Fruit fly (Drosophila melanogaster): ENCODE results near the gene Tsen54.

dm6 chr3L:12223635-12224016, 17.8 kb upstream of the Tsen54 start:
- no peak for TF ChIP-seq CG4496 (GFP tag; IDR thresholded peaks at IDR 0.05)
- no peak for TF ChIP-seq CG17806 (tag; optimal IDR thresholded peaks at IDR 0.05)
- TF ChIP-seq gl (tag; optimal IDR thresholded peaks at IDR 0.05): no peak
- no peak for TF ChIP-seq CG8301 (tag; optimal IDR thresholded peaks at IDR 0.05)
- no peak for TF ChIP-seq fd96Ca (GFP tag; IDR thresholded peaks at IDR 0.05)
